ENCODE assay signal across 3 fruit fly cellular contexts in the genomic region with DNA sequence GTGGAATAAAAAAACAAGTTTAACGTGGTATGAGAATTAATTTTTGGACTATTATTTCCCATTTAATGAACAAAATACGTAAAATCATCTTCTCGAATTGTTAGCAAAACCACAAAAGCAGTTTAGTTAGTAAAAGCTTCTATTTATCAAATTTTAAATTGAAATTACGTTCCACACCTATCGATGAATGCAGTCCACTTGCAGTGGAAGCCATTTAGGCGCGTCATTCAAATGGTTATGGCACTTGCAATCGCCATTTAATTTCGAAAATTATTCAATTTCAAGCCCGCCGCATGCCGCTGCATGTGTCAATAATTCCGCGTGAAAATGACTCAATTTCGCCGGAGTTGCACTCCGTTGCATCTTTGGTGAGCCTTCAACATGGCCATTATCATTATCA.
A peak's percentile ranks its signal among the peaks of the same experiment; 100 is the strongest.
TF ChIP-seq lines count a peak whose summit lies in the region.

No protein-coding gene starts in this region.

- TF ChIP-seq CTCF in whole organism, embryonic (GFP tag; optimal IDR thresholded peaks at IDR 0.05; lab: Kevin White, UChicago) = no peak

TF ChIP-seq in whole organism, adult, 20 proteins besides CTCF, POLR2A, EP300 and RAD21:
- TF ChIP-seq kay (GFP tag; lab: Kevin White, UChicago; ENCODE audit: borderline replicate concordance) (peak; percentile 30), CG11617 (GFP tag; optimal IDR thresholded peaks at IDR 0.05; lab: Kevin White, UChicago) (no peak), Crg-1 (GFP tag; optimal IDR thresholded peaks at IDR 0.05; lab: Kevin White, UChicago) (no peak), bab1 (GFP tag; optimal IDR thresholded peaks at IDR 0.05; lab: Kevin White, UChicago) (peak; percentile 29)
TF ChIP-seq in whole organism, adult: peak in this region for 2.

TF ChIP-seq in whole organism, embryonic, 481 proteins besides CTCF, POLR2A, EP300 and RAD21:
- peak; percentile 39; the same call in 1 of the 2 replicates for TF ChIP-seq Dref (GFP tag; IDR thresholded peaks at IDR 0.05; lab: Robert Waterston, UW)
- TF ChIP-seq E2f2 (GFP tag; IDR thresholded peaks at IDR 0.05; lab: Robert Waterston, UW) = peak; percentile 86
- no peak for TF ChIP-seq CG10274 (GFP tag; optimal IDR thresholded peaks at IDR 0.05; lab: Kevin White, UChicago)
- peak; percentile 8 for TF ChIP-seq BEAF-32 (GFP tag; optimal IDR thresholded peaks at IDR 0.05; lab: Kevin White, UChicago)
- peak; percentile 14 for TF ChIP-seq phol (tag; optimal IDR thresholded peaks at IDR 0.05; lab: Kevin White, UChicago)
- TF ChIP-seq Dp (GFP tag; optimal IDR thresholded peaks at IDR 0.05; lab: Kevin White, UChicago) = peak; percentile 70
- TF ChIP-seq Dll (GFP tag; IDR thresholded peaks at IDR 0.05; lab: Robert Waterston, UW; ENCODE audit: partially characterized antibody) = 0 out of 4 replicates have a peak, but pooled peaks have one; percentile 37
- TF ChIP-seq jumu (GFP tag; optimal IDR thresholded peaks at IDR 0.05; lab: Kevin White, UChicago) = no peak

TF ChIP-seq in whole organism, wandering third instar larva, 38 proteins besides CTCF, POLR2A, EP300 and RAD21:
- TF ChIP-seq rgr (GFP tag; optimal IDR thresholded peaks at IDR 0.05; lab: Kevin White, UChicago) = no peak
- TF ChIP-seq fru (GFP tag; optimal IDR thresholded peaks at IDR 0.05; lab: Kevin White, UChicago) = no peak
- TF ChIP-seq Hr83 (GFP tag; optimal IDR thresholded peaks at IDR 0.05; lab: Kevin White, UChicago; ENCODE audit: poor library complexity, severe bottlenecking) = no peak
- peak; percentile 50 for TF ChIP-seq Myc (optimal IDR thresholded peaks at IDR 0.05; lab: Kevin White, UChicago)
- TF ChIP-seq psq (GFP tag; optimal IDR thresholded peaks at IDR 0.05; lab: Kevin White, UChicago) = no peak
